Fruit fly (Drosophila melanogaster) whole organism, embryonic: ENCODE data around the gene CG43121.

ENCODE experiments used
- Abd-B ChIP-seq: fragments of 200-800 bp; sonication (Bioruptor generic); optimal IDR thresholded peaks from 2 replicates; lab custom pipeline; 2018; ENCODE audit warnings: missing biosample characterization, mild to moderate bottlenecking, missing genetic modification characterization, moderate library complexity
- Aef1 ChIP-seq: fragments of 200-800 bp; sonication (Bioruptor generic); IDR thresholded peaks from 3 replicates; pipeline ENCODE4 v1.3.6; 2022; ENCODE audit warnings: missing biosample characterization, missing genetic modification characterization
- CG10209 ChIP-seq: fragments of 200-800 bp; sonication (Bioruptor generic); optimal IDR thresholded peaks from 3 replicates; lab custom pipeline; 2017; ENCODE audit warnings: missing biosample characterization, mild to moderate bottlenecking, missing genetic modification characterization, missing genetic modification reagents
- CG10321 ChIP-seq: fragments of 200-800 bp; sonication (Bioruptor generic); IDR thresholded peaks from 2 replicates; pipeline ENCODE4 v1.3.6; 2022; ENCODE audit warnings: missing biosample characterization, missing genetic modification characterization
- CG10431 ChIP-seq: fragments of 200-800 bp; sonication (Bioruptor generic); optimal IDR thresholded peaks from 3 replicates; lab custom pipeline; 2018; ENCODE audit warnings: missing biosample characterization, mild to moderate bottlenecking, missing genetic modification characterization
- CG10565 ChIP-seq: fragments of 200-800 bp; sonication (Bioruptor generic); optimal IDR thresholded peaks from 3 replicates; lab custom pipeline; 2016; ENCODE audit warnings: missing biosample characterization, mild to moderate bottlenecking, missing genetic modification characterization
- CG11723 ChIP-seq: fragments of 200-800 bp; sonication (Bioruptor generic); optimal IDR thresholded peaks from 2 replicates; lab custom pipeline; 2017; ENCODE audit warnings: missing biosample characterization, mild to moderate bottlenecking, missing genetic modification characterization
- CG13296 ChIP-seq: fragments of 200-800 bp; sonication (Bioruptor generic); optimal IDR thresholded peaks from 3 replicates; lab custom pipeline; 2018; ENCODE audit warnings: missing biosample characterization, mild to moderate bottlenecking, missing genetic modification characterization
- CG13894 ChIP-seq: fragments of 200-800 bp; sonication (Bioruptor generic); optimal IDR thresholded peaks from 3 replicates; lab custom pipeline; 2018; ENCODE audit warnings: missing biosample characterization, mild to moderate bottlenecking, missing genetic modification characterization, moderate library complexity
- CG16863 ChIP-seq: fragments of 200-800 bp; sonication (Bioruptor generic); optimal IDR thresholded peaks from 3 replicates; lab custom pipeline; 2016; ENCODE audit warnings: missing biosample characterization, missing genetic modification characterization
- CG17186 ChIP-seq: fragments of 200-800 bp; sonication (Bioruptor generic); optimal IDR thresholded peaks from 3 replicates; lab custom pipeline; 2017; ENCODE audit warnings: missing biosample characterization, missing genetic modification reagents, missing genetic modification characterization
- CG17359 ChIP-seq: fragments of 200-800 bp; sonication (Bioruptor generic); optimal IDR thresholded peaks from 3 replicates; lab custom pipeline; 2018; ENCODE audit warnings: missing biosample characterization, mild to moderate bottlenecking, missing genetic modification characterization, moderate library complexity
- CG17802 ChIP-seq: fragments of 200-800 bp; sonication (Bioruptor generic); optimal IDR thresholded peaks from 2 replicates; lab custom pipeline; 2018; ENCODE audit warnings: missing biosample characterization, mild to moderate bottlenecking, missing genetic modification characterization, moderate library complexity
- CG18764 ChIP-seq: fragments of 200-800 bp; sonication (Bioruptor generic); optimal IDR thresholded peaks from 3 replicates; lab custom pipeline; 2016; ENCODE audit warnings: missing biosample characterization, missing genetic modification characterization
- CG30020 ChIP-seq: fragments of 200-800 bp; optimal IDR thresholded peaks from 2 replicates; lab custom pipeline; 2019; ENCODE audit warnings: missing biosample characterization, mild to moderate bottlenecking, missing genetic modification characterization, moderate library complexity
- CG31365 ChIP-seq: fragments of 200-800 bp; sonication (Bioruptor generic); optimal IDR thresholded peaks from 2 replicates; lab custom pipeline; 2018; ENCODE audit warnings: missing biosample characterization, mild to moderate bottlenecking, missing genetic modification characterization
- CG4404 ChIP-seq: fragments of 200-800 bp; sonication (Bioruptor generic); IDR thresholded peaks from 2 replicates; pipeline ENCODE4 v1.3.6; 2022; ENCODE audit warnings: missing biosample characterization, missing genetic modification characterization
- CG4854 ChIP-seq: fragments of 200-800 bp; sonication (Bioruptor generic); optimal IDR thresholded peaks from 2 replicates; lab custom pipeline; 2016; ENCODE audit warnings: missing biosample characterization, missing genetic modification characterization, inconsistent platforms
- CG6175 ChIP-seq: fragments of 200-800 bp; sonication (Bioruptor generic); IDR thresholded peaks from 3 replicates; pipeline ENCODE4 v1.3.6; 2022; ENCODE audit warnings: missing biosample characterization, missing genetic modification characterization
- CG6254 ChIP-seq: fragments of 200-800 bp; sonication (Bioruptor generic); optimal IDR thresholded peaks from 3 replicates; lab custom pipeline; 2017; ENCODE audit warnings: mild to moderate bottlenecking, missing biosample characterization, missing genetic modification reagents, missing genetic modification characterization
- CG6272 ChIP-seq: fragments of 200-800 bp; sonication (Bioruptor generic); IDR thresholded peaks from 2 replicates; pipeline ENCODE4 v1.3.6; 2022; ENCODE audit warnings: missing biosample characterization, missing genetic modification characterization
- CG6791 ChIP-seq: fragments of 200-800 bp; sonication (Bioruptor generic); IDR thresholded peaks from 3 replicates; pipeline ENCODE4 v1.3.6; 2022; ENCODE audit warnings: missing biosample characterization, missing genetic modification characterization; ENCODE audit not compliant: partially characterized antibody
- CG6854 ChIP-seq: fragments of 200-800 bp; sonication (Bioruptor generic); optimal IDR thresholded peaks from 3 replicates; lab custom pipeline; 2017; ENCODE audit warnings: missing biosample characterization, mild to moderate bottlenecking, missing genetic modification characterization
- CHES-1-like ChIP-seq: fragments of 200-800 bp; sonication (Bioruptor generic); optimal IDR thresholded peaks from 2 replicates; lab custom pipeline; 2016; ENCODE audit warnings: missing biosample characterization, missing genetic modification characterization
- Dp ChIP-seq: fragments of 200-800 bp; sonication (Bioruptor generic); optimal IDR thresholded peaks from 2 replicates; lab custom pipeline; 2018; ENCODE audit warnings: missing biosample characterization, mild to moderate bottlenecking, missing genetic modification characterization, moderate library complexity
- Hmr ChIP-seq: fragments of 200-800 bp; sonication (Bioruptor generic); optimal IDR thresholded peaks from 3 replicates; lab custom pipeline; 2017; ENCODE audit warnings: mild to moderate bottlenecking, missing biosample characterization, missing genetic modification reagents, missing genetic modification characterization
- MTF-1 ChIP-seq: fragments of 200-800 bp; sonication (Bioruptor generic); optimal IDR thresholded peaks from 2 replicates; lab custom pipeline; 2018; ENCODE audit warnings: missing biosample characterization, mild to moderate bottlenecking, missing genetic modification characterization, borderline replicate concordance
- Oli ChIP-seq: fragments of 200-800 bp; sonication (Bioruptor generic); optimal IDR thresholded peaks from 2 replicates; lab custom pipeline; 2018; ENCODE audit warnings: missing biosample characterization, mild to moderate bottlenecking, missing genetic modification characterization, moderate library complexity
- Side ChIP-seq: fragments of 200-800 bp; sonication (Bioruptor generic); optimal IDR thresholded peaks from 2 replicates; lab custom pipeline; 2016; ENCODE audit warnings: missing biosample characterization, missing genetic modification characterization
- Usf ChIP-seq: fragments of 200-800 bp; sonication (Bioruptor generic); optimal IDR thresholded peaks from 2 replicates; lab custom pipeline; 2017; ENCODE audit warnings: missing genotype, missing biosample characterization, missing genetic modification characterization
- YL-1 ChIP-seq: fragments of 200-800 bp; sonication (Bioruptor generic); optimal IDR thresholded peaks from 3 replicates; lab custom pipeline; 2017; ENCODE audit warnings: missing biosample characterization, mild to moderate bottlenecking, missing genetic modification characterization
- ara ChIP-seq: fragments of 200-800 bp; sonication (Bioruptor generic); IDR thresholded peaks from 2 replicates; pipeline ENCODE4 v1.3.6; 2022; ENCODE audit warnings: missing biosample characterization, missing genetic modification characterization
- bab2 ChIP-seq: fragments of 200-800 bp; sonication (Bioruptor generic); optimal IDR thresholded peaks from 2 replicates; lab custom pipeline; 2016; ENCODE audit warnings: missing biosample characterization, missing genetic modification characterization
- chif ChIP-seq, 2 experiments: fragments of 200-800 bp; sonication (Bioruptor generic); optimal IDR thresholded peaks; 3 replicates each; lab custom pipeline; 2016; ENCODE audit warnings: missing biosample characterization in 2 of 2, missing genetic modification characterization in 2 of 2
- crc ChIP-seq: fragments of 200-800 bp; sonication (Bioruptor generic); optimal IDR thresholded peaks from 2 replicates; lab custom pipeline; 2016; ENCODE audit warnings: missing biosample characterization, missing genetic modification characterization
- crol ChIP-seq: fragments of 200-800 bp; sonication (Bioruptor generic); IDR thresholded peaks from 2 replicates; pipeline ENCODE4 v1.3.6; 2022; ENCODE audit warnings: missing biosample characterization, missing genetic modification characterization
- crp ChIP-seq, 2 experiments: fragments of 200-800 bp; sonication (Bioruptor generic); optimal IDR thresholded peaks; 2 replicates in 1 of 2; 3 replicates in 1 of 2; lab custom pipeline; 2017; ENCODE audit warnings: missing biosample characterization in 2 of 2, missing genetic modification characterization in 2 of 2, mild to moderate bottlenecking in 1 of 2, moderate library complexity in 1 of 2
- dpn ChIP-seq, 2 experiments: fragments of 200-800 bp; sonication (Bioruptor generic); optimal IDR thresholded peaks; 3 replicates each; lab custom pipeline; 2016; ENCODE audit warnings: missing biosample characterization in 2 of 2, missing genetic modification characterization in 2 of 2
- exex ChIP-seq: fragments of 200-800 bp; sonication (Bioruptor generic); optimal IDR thresholded peaks from 4 replicates; lab custom pipeline; 2018; ENCODE audit warnings: missing biosample characterization, mild to moderate bottlenecking, missing genetic modification characterization, moderate library complexity
- fd96Cb ChIP-seq: fragments of 200-800 bp; sonication (Bioruptor generic); optimal IDR thresholded peaks from 2 replicates; lab custom pipeline; 2018; ENCODE audit warnings: missing biosample characterization, mild to moderate bottlenecking, missing genetic modification characterization, moderate library complexity
- gem ChIP-seq: fragments of 200-800 bp; sonication (Bioruptor generic); optimal IDR thresholded peaks from 2 replicates; lab custom pipeline; 2019; ENCODE audit warnings: missing biosample characterization, mild to moderate bottlenecking, missing genetic modification characterization, moderate library complexity
- gsb-n ChIP-seq: fragments of 200-800 bp; sonication (Bioruptor generic); optimal IDR thresholded peaks from 3 replicates; lab custom pipeline; 2018; ENCODE audit warnings: missing biosample characterization, mild to moderate bottlenecking, missing genetic modification characterization
- pan ChIP-seq, 4 experiments: fragments of >200 bp in 3 of 4; fragments of 200-800 bp in 1 of 4; sonication (Bioruptor generic) in 1 of 4; optimal IDR thresholded peaks in 3 of 4; IDR thresholded peaks in 1 of 4; 2 replicates each; pipeline versions ENCODE4 v1.3.6 to Lab custom; 2017 to 2022; ENCODE audit warnings: missing biosample characterization in 2 of 4, missing genetic modification characterization in 2 of 4, mixed read lengths in 1 of 4
- tin ChIP-seq: fragments of 200-800 bp; sonication (Bioruptor generic); optimal IDR thresholded peaks from 3 replicates; lab custom pipeline; 2016; ENCODE audit warnings: missing biosample characterization, missing genetic modification characterization
- tio ChIP-seq: fragments of 200-800 bp; sonication (Bioruptor generic); optimal IDR thresholded peaks from 2 replicates; lab custom pipeline; 2017; ENCODE audit warnings: missing biosample characterization, missing genetic modification characterization, inconsistent platforms
- tna ChIP-seq: fragments of 200-800 bp; sonication (Bioruptor generic); IDR thresholded peaks from 2 replicates; pipeline ENCODE4 v1.3.6; 2022; ENCODE audit warnings: missing biosample characterization, missing genetic modification characterization; ENCODE audit not compliant: partially characterized antibody
- tx ChIP-seq: fragments of 200-800 bp; sonication (Bioruptor generic); optimal IDR thresholded peaks from 2 replicates; lab custom pipeline; 2016; ENCODE audit warnings: missing biosample characterization, missing genetic modification characterization
- zen2 ChIP-seq: fragments of 200-800 bp; sonication (Bioruptor generic); IDR thresholded peaks from 3 replicates; pipeline ENCODE4 v1.3.6; 2022; ENCODE audit warnings: missing biosample characterization, missing genetic modification characterization; ENCODE audit not compliant: partially characterized antibody

Gene CG43121

DNA sequence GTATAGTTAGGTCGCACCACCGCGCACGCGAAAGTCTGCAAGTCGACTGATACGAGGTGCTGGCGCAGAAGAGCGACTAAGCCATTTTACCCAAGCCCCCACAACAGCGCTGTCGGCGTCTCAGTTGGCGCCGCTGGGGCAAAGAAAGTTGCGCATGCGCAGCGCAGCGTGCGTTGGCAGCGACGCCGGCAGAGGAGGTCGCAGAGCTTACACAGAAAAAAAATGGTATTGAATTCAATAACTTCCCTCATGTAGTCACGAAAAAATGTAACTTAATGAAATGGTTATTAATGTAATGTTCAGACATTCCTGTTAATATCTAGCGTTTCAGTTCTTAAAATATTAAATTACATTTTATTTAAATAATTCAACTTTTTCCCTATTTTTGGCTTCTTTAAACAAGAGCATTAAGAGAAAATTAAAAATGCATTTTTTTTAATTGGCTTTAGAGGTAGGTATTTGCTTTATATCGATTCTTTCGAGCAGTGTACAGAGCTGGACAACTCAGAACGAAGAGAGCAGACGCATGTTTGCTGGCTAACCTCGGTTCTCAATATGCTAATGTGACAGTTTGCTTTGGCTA, 6.0 kb upstream of the CG43121 start, which contains the start of gene CG4914 (continued):
- TF ChIP-seq CG6175 (no peak), crp (GFP tag; optimal IDR thresholded peaks at IDR 0.05; lab: Kevin White, UChicago) (peak in 1 of 2 experiments; percentile 5), Side (GFP tag; lab: Kevin White, UChicago) (no peak), CG10565 (no peak), tin (GFP tag; lab: Kevin White, UChicago) (peak; percentile 72), zen2 (GFP tag; lab: Robert Waterston, UW) (no peak), CG6254 (GFP tag; lab: Kevin White, UChicago) (peak; percentile 74), tio (GFP tag; lab: Kevin White, UChicago) (peak; percentile 85), CG13894 (tag; lab: Kevin White, UChicago) (no peak), CG10209 (GFP tag; lab: Kevin White, UChicago) (peak; percentile 79), YL-1 (no peak), bab2 (GFP tag; lab: Kevin White, UChicago) (no peak), tx (GFP tag; lab: Kevin White, UChicago) (no peak), Hmr (GFP tag; lab: Kevin White, UChicago) (peak; percentile 47), chif (GFP tag; optimal IDR thresholded peaks at IDR 0.05; lab: Kevin White, UChicago) (peak in 1 of 2 experiments; percentile 42), gem (tag; lab: Kevin White, UChicago) (peak; percentile 94), CG18764 (GFP tag; lab: Kevin White, UChicago) (peak; percentile 37), CG17359 (tag; lab: Kevin White, UChicago) (peak; percentile 69), CG13296 (peak; percentile 27), Abd-B (GFP tag; lab: Kevin White, UChicago) (peak; percentile 82), tna (GFP tag; lab: Robert Waterston, UW) (no peak), CG6854 (GFP tag; lab: Kevin White, UChicago) (no peak), ara (GFP tag; lab: Robert Waterston, UW) (peak; percentile 58), MTF-1 (GFP tag; lab: Kevin White, UChicago) (no peak), fd96Cb (peak; percentile 74), CG6791 (GFP tag; lab: Robert Waterston, UW) (no peak), CG17802 (tag; lab: Kevin White, UChicago) (peak; percentile 44), pan (optimal IDR thresholded peaks at IDR 0.05; lab: Kevin White, UChicago) (no peak), pan (GFP tag; optimal IDR thresholded peaks at IDR 0.05 in 1 of 2, IDR thresholded peaks at IDR 0.05 in 1 of 2) (peak in 1 of 2 experiments; percentile 52), CHES-1-like (GFP tag; lab: Kevin White, UChicago) (no peak), CG16863 (peak; percentile 8), CG11723 (peak; percentile 62), CG10431 (GFP tag; lab: Kevin White, UChicago) (peak; percentile 50), exex (tag; lab: Kevin White, UChicago) (no peak), gsb-n (tag; lab: Kevin White, UChicago) (peak; percentile 87), crc (no peak), CG4404 (peak; percentile 61), CG4854 (no peak), Aef1 (GFP tag; lab: Robert Waterston, UW) (peak; percentile 40; the same call in 1 of the 3 replicates), CG31365 (no peak), Oli (tag; lab: Kevin White, UChicago) (peak; percentile 87), dpn (GFP tag; optimal IDR thresholded peaks at IDR 0.05; lab: Kevin White, UChicago) (peak in 1 of 2 experiments; percentile 63), crol (GFP tag; lab: Robert Waterston, UW) (no peak), CG10321 (GFP tag; lab: Robert Waterston, UW) (no peak), CG6272 (GFP tag; lab: Robert Waterston, UW) (0 out of 2 replicates have a peak, but pooled peaks have one; percentile 34), CG30020 (tag; lab: Kevin White, UChicago) (peak; percentile 61), Dp (no peak), Usf (GFP tag; lab: Kevin White, UChicago) (peak; percentile 84), CG17186 (GFP tag; lab: Kevin White, UChicago) (peak; percentile 13)
